Fruit fly (Drosophila melanogaster) whole organism, embryonic: ENCODE data around the gene CG13455.

Source experiments
- Ada2b ChIP-seq: fragments of 200-800 bp; sonication (Bioruptor generic); IDR thresholded peaks from 2 replicates; pipeline ENCODE4 v1.3.6; 2022; ENCODE audit warnings: missing biosample characterization, missing genetic modification characterization
- Adf1 ChIP-seq: fragments of 200-800 bp; sonication (Bioruptor generic); IDR thresholded peaks from 2 replicates; pipeline ENCODE4 v1.3.6; 2022; ENCODE audit warnings: missing biosample characterization, missing genetic modification characterization
- Awh ChIP-seq: fragments of 200-800 bp; sonication (Bioruptor generic); IDR thresholded peaks from 2 replicates; pipeline ENCODE4, ENCODE4 v1.3.6; 2022; ENCODE audit warnings: missing biosample characterization, missing genetic modification characterization
- CG10274 ChIP-seq: fragments of 200-800 bp; sonication (Bioruptor generic); optimal IDR thresholded peaks from 3 replicates; lab custom pipeline; 2017; ENCODE audit warnings: missing biosample characterization, mild to moderate bottlenecking, missing genetic modification characterization
- CG11560 ChIP-seq: fragments of 200-800 bp; sonication (Bioruptor generic); IDR thresholded peaks from 3 replicates; pipeline ENCODE4 v1.3.6; 2022; ENCODE audit warnings: missing biosample characterization, missing genetic modification characterization
- CG12155 ChIP-seq: fragments of 200-800 bp; sonication (Bioruptor generic); optimal IDR thresholded peaks from 3 replicates; lab custom pipeline; 2016; ENCODE audit warnings: missing biosample characterization, missing genetic modification characterization
- CG12659 ChIP-seq: fragments of 200-800 bp; sonication (Bioruptor generic); optimal IDR thresholded peaks from 3 replicates; lab custom pipeline; 2017; ENCODE audit warnings: mild to moderate bottlenecking, missing biosample characterization, missing genetic modification reagents, missing genetic modification characterization
- CG14441 ChIP-seq: fragments of 200-800 bp; sonication (Bioruptor generic); IDR thresholded peaks from 2 replicates; pipeline ENCODE4 v1.3.6; 2022; ENCODE audit warnings: missing biosample characterization, missing genetic modification characterization
- CG15601 ChIP-seq: fragments of 200-800 bp; sonication (Bioruptor generic); optimal IDR thresholded peaks from 3 replicates; lab custom pipeline; 2019; ENCODE audit warnings: missing biosample characterization, mild to moderate bottlenecking, missing genetic modification characterization, moderate library complexity
- CG17186 ChIP-seq: fragments of 200-800 bp; sonication (Bioruptor generic); optimal IDR thresholded peaks from 3 replicates; lab custom pipeline; 2017; ENCODE audit warnings: missing biosample characterization, missing genetic modification reagents, missing genetic modification characterization
- CG17328 ChIP-seq: fragments of 200-800 bp; sonication (Bioruptor generic); IDR thresholded peaks from 2 replicates; pipeline ENCODE4 v1.3.6; 2022; ENCODE audit warnings: missing biosample characterization, missing genetic modification characterization
- CG18599 ChIP-seq: fragments of 200-800 bp; sonication (Bioruptor generic); optimal IDR thresholded peaks from 3 replicates; lab custom pipeline; 2017; ENCODE audit warnings: missing biosample characterization, missing genetic modification characterization, mild to moderate bottlenecking, moderate library complexity, missing genetic modification reagents
- CG2889 ChIP-seq: fragments of 200-800 bp; sonication (Bioruptor generic); IDR thresholded peaks from 3 replicates; pipeline ENCODE4 v1.3.6; 2022; ENCODE audit warnings: missing biosample characterization, missing genetic modification characterization
- CG30020 ChIP-seq: fragments of 200-800 bp; optimal IDR thresholded peaks from 2 replicates; lab custom pipeline; 2019; ENCODE audit warnings: missing biosample characterization, mild to moderate bottlenecking, missing genetic modification characterization, moderate library complexity
- CG30431 ChIP-seq: fragments of 200-800 bp; sonication (Bioruptor generic); optimal IDR thresholded peaks from 2 replicates; lab custom pipeline; 2017; ENCODE audit warnings: missing biosample characterization, missing genetic modification characterization
- CG5180 ChIP-seq: fragments of 200-800 bp; sonication (Bioruptor generic); optimal IDR thresholded peaks from 3 replicates; lab custom pipeline; 2017; ENCODE audit warnings: missing biosample characterization, missing genetic modification characterization, mild to moderate bottlenecking, moderate library complexity, missing genetic modification reagents
- CG7372 ChIP-seq: fragments of 200-800 bp; sonication (Bioruptor generic); IDR thresholded peaks from 2 replicates; pipeline ENCODE4 v1.3.6; 2022; ENCODE audit warnings: missing biosample characterization, missing genetic modification characterization
- CG8089 ChIP-seq: fragments of 200-800 bp; sonication (Bioruptor generic); optimal IDR thresholded peaks from 3 replicates; lab custom pipeline; 2016; ENCODE audit warnings: missing biosample characterization, missing genetic modification characterization
- CG8478 ChIP-seq: fragments of >200 bp; optimal IDR thresholded peaks from 2 replicates; lab custom pipeline; 2018
- CG9609 ChIP-seq: fragments of 200-800 bp; sonication (Bioruptor generic); optimal IDR thresholded peaks from 3 replicates; lab custom pipeline; 2016; ENCODE audit warnings: missing biosample characterization, missing genetic modification characterization
- Chrac-16 ChIP-seq: fragments of 200-800 bp; sonication (Bioruptor generic); optimal IDR thresholded peaks from 3 replicates; lab custom pipeline; 2016; ENCODE audit warnings: missing biosample characterization, missing genetic modification characterization
- E2f1 ChIP-seq: fragments of 200-800 bp; sonication (Bioruptor generic); IDR thresholded peaks from 2 replicates; pipeline ENCODE4 v1.3.6; 2022; ENCODE audit warnings: missing biosample characterization, missing genetic modification characterization
- ERR ChIP-seq: fragments of 200-800 bp; sonication (Bioruptor generic); optimal IDR thresholded peaks from 2 replicates; lab custom pipeline; 2016; ENCODE audit warnings: missing biosample characterization, missing genetic modification characterization
- Eip74EF ChIP-seq, 2 experiments: fragments of 200-800 bp in 1 of 2; fragments of >200 bp in 1 of 2; sonication (Bioruptor generic) in 1 of 2; optimal IDR thresholded peaks; 2 replicates each; lab custom pipeline; 2017 to 2019; ENCODE audit warnings: missing biosample characterization in 2 of 2, missing genetic modification characterization in 2 of 2, mild to moderate bottlenecking in 1 of 2, moderate library complexity in 1 of 2
- Hmx ChIP-seq: fragments of 200-800 bp; sonication (Bioruptor generic); optimal IDR thresholded peaks from 2 replicates; lab custom pipeline; 2016; ENCODE audit warnings: missing biosample characterization, missing genetic modification characterization
- Mad ChIP-seq: fragments of 200-800 bp; sonication (Bioruptor generic); optimal IDR thresholded peaks from 2 replicates; lab custom pipeline; 2016; ENCODE audit warnings: missing biosample characterization, missing genetic modification characterization
- Oaz ChIP-seq: fragments of 200-800 bp; sonication (Bioruptor generic); IDR thresholded peaks from 2 replicates; pipeline ENCODE4 v1.3.6; 2022; ENCODE audit warnings: missing biosample characterization, missing genetic modification characterization
- Pdp1 ChIP-seq, 2 experiments: fragments of 200-800 bp; sonication (Bioruptor generic); optimal IDR thresholded peaks; 3 replicates each; lab custom pipeline; 2016; ENCODE audit warnings: missing biosample characterization in 2 of 2, missing genetic modification characterization in 2 of 2, mild to moderate bottlenecking in 1 of 2, moderate library complexity in 1 of 2
- Rfx ChIP-seq: fragments of 200-800 bp; sonication (Bioruptor generic); IDR thresholded peaks from 2 replicates; pipeline ENCODE4 v1.3.6; 2022; ENCODE audit warnings: missing biosample characterization, missing genetic modification characterization
- Sox100B ChIP-seq: fragments of 200-800 bp; sonication (Bioruptor generic); optimal IDR thresholded peaks from 3 replicates; lab custom pipeline; 2018; ENCODE audit warnings: missing biosample characterization, mild to moderate bottlenecking, missing genetic modification characterization
- Sox102F ChIP-seq: fragments of 200-800 bp; sonication (Bioruptor generic); optimal IDR thresholded peaks from 2 replicates; lab custom pipeline; 2018; ENCODE audit warnings: missing biosample characterization, mild to moderate bottlenecking, missing genetic modification characterization, moderate library complexity
- Sry-β ChIP-seq: fragments of 200-800 bp; sonication (Bioruptor generic); optimal IDR thresholded peaks from 2 replicates; lab custom pipeline; 2018; ENCODE audit warnings: missing biosample characterization, mild to moderate bottlenecking, missing genetic modification characterization, moderate library complexity
- Stat92E ChIP-seq, 3 experiments: fragments of >200 bp in 2 of 3; fragments of 200-800 bp in 1 of 3; sonication (Bioruptor generic) in 1 of 3; optimal IDR thresholded peaks; 2 replicates each; lab custom pipeline; 2017 to 2019; ENCODE audit warnings: missing biosample characterization in 3 of 3, missing genetic modification characterization in 3 of 3, mild to moderate bottlenecking in 1 of 3, moderate library complexity in 1 of 3
- amos ChIP-seq: fragments of 200-800 bp; sonication (Bioruptor generic); IDR thresholded peaks from 2 replicates; pipeline ENCODE4 v1.3.6; 2022; ENCODE audit warnings: missing biosample characterization, missing genetic modification characterization; ENCODE audit not compliant: partially characterized antibody
- aop ChIP-seq: fragments of 200-800 bp; sonication (Bioruptor generic); IDR thresholded peaks from 2 replicates; pipeline ENCODE4 v1.3.6; 2022; ENCODE audit warnings: missing biosample characterization, missing genetic modification characterization
- bcd ChIP-seq: fragments of 200-800 bp; sonication (Bioruptor generic); optimal IDR thresholded peaks from 2 replicates; lab custom pipeline; 2017; ENCODE audit warnings: missing biosample characterization, mild to moderate bottlenecking, missing genetic modification characterization
- crp ChIP-seq, 2 experiments: fragments of 200-800 bp; sonication (Bioruptor generic); optimal IDR thresholded peaks; 2 replicates in 1 of 2; 3 replicates in 1 of 2; lab custom pipeline; 2017; ENCODE audit warnings: missing biosample characterization in 2 of 2, missing genetic modification characterization in 2 of 2, mild to moderate bottlenecking in 1 of 2, moderate library complexity in 1 of 2
- dati ChIP-seq: fragments of 200-800 bp; sonication (Bioruptor generic); IDR thresholded peaks from 2 replicates; pipeline ENCODE4 v1.3.6; 2022; ENCODE audit warnings: missing biosample characterization, missing genetic modification characterization
- gcm ChIP-seq: fragments of 200-800 bp; sonication (Bioruptor generic); optimal IDR thresholded peaks from 2 replicates; lab custom pipeline; 2019; ENCODE audit warnings: missing biosample characterization, mild to moderate bottlenecking, missing genetic modification characterization, moderate library complexity
- grn ChIP-seq: fragments of 200-800 bp; sonication (Bioruptor generic); optimal IDR thresholded peaks from 3 replicates; lab custom pipeline; 2017; ENCODE audit warnings: missing biosample characterization, missing genetic modification characterization
- hbn ChIP-seq: fragments of 200-800 bp; sonication (Bioruptor generic); IDR thresholded peaks from 2 replicates; pipeline ENCODE4 v1.3.6; 2022; ENCODE audit warnings: missing biosample characterization, missing genetic modification characterization; ENCODE audit not compliant: partially characterized antibody
- klu ChIP-seq: fragments of 200-800 bp; sonication (Bioruptor generic); IDR thresholded peaks from 2 replicates; pipeline ENCODE4 v1.3.6; 2022; ENCODE audit warnings: missing biosample characterization, missing genetic modification characterization
- mam ChIP-seq: fragments of 200-800 bp; sonication (Bioruptor generic); optimal IDR thresholded peaks from 3 replicates; lab custom pipeline; 2016; ENCODE audit warnings: missing biosample characterization, missing genetic modification characterization
- p53 ChIP-seq: fragments of 200-800 bp; sonication (Bioruptor generic); optimal IDR thresholded peaks from 2 replicates; lab custom pipeline; 2016; ENCODE audit warnings: missing biosample characterization, missing genetic modification characterization
- pita ChIP-seq: fragments of 200-800 bp; sonication (Bioruptor generic); optimal IDR thresholded peaks from 2 replicates; lab custom pipeline; 2017; ENCODE audit warnings: missing biosample characterization, mild to moderate bottlenecking, missing genetic modification characterization
- sc ChIP-seq, 3 experiments: fragments of >200 bp in 2 of 3; fragments of 200-800 bp in 1 of 3; sonication (Bioruptor generic) in 1 of 3; optimal IDR thresholded peaks; 2 replicates in 2 of 3; 3 replicates in 1 of 3; lab custom pipeline; 2017; ENCODE audit warnings: mild to moderate bottlenecking in 1 of 3, missing biosample characterization in 1 of 3, missing genetic modification characterization in 1 of 3, missing genetic modification reagents in 1 of 3
- tap ChIP-seq: fragments of 200-800 bp; optimal IDR thresholded peaks from 3 replicates; lab custom pipeline; 2019; ENCODE audit warnings: missing biosample characterization, mild to moderate bottlenecking, missing genetic modification characterization, moderate library complexity
- trem ChIP-seq: fragments of 200-800 bp; optimal IDR thresholded peaks from 3 replicates; lab custom pipeline; 2019; ENCODE audit warnings: missing biosample characterization, mild to moderate bottlenecking, missing genetic modification characterization, moderate library complexity

CG13455 gene

DNA sequence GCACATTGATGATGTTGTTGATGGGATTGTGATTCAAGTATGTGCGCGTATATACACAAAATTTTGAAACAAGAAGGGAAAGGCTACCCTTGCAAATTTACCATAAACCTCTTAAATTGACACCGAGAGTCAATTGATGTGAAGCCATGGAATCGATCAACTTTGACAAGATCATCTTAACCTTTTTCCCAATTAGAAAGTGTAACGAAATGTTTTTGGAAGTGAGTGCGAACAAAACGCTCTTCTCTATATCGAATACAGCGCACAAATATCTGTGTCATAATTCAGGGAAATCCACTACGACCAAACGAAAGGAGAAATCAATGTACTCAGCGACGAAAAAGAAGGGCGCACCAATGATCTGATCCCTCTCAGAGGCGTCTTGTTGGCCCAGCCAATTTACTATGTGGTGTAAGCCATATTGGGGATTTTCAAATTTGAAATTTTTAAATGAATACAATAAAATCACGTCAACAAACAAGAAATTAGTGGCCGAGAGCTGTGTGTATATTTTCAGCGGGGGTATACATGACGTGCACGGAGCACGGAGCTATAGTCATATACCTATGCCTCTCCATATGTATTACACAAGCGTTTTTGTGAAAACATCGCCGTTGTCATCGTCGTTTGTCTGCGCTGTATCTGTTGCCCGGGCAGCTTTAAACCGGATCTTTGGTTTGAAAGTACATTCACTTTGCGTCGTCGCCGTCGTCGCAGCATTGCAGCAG, 37.2 kb downstream of the CG13455 start (continued):
- TF ChIP-seq Chrac-16 (GFP tag; lab: Kevin White, UChicago): peak; percentile 30
- TF ChIP-seq pita (GFP tag; lab: Kevin White, UChicago): no peak
- TF ChIP-seq Sox100B (GFP tag; lab: Kevin White, UChicago): peak; percentile 28
- TF ChIP-seq klu: no peak
- no peak for TF ChIP-seq CG9609 (GFP tag; lab: Kevin White, UChicago)
- TF ChIP-seq CG8089 (GFP tag; lab: Kevin White, UChicago): peak; percentile 10
- peak; percentile 62 for TF ChIP-seq grn (GFP tag; lab: Kevin White, UChicago)
- peak; percentile 1 for TF ChIP-seq CG12155
- peak; percentile 25 for TF ChIP-seq CG15601 (tag; lab: Kevin White, UChicago)
- TF ChIP-seq hbn (GFP tag; lab: Robert Waterston, UW): no peak
- no peak for TF ChIP-seq CG8478 (lab: Kevin White, UChicago)
- TF ChIP-seq aop (GFP tag; lab: Robert Waterston, UW): no peak
- TF ChIP-seq sc (optimal IDR thresholded peaks at IDR 0.05; lab: Kevin White, UChicago): no peak
- TF ChIP-seq sc (GFP tag; optimal IDR thresholded peaks at IDR 0.05; lab: Kevin White, UChicago): no peak
- no peak for TF ChIP-seq Mad (GFP tag; lab: Kevin White, UChicago)
- TF ChIP-seq CG11560 (tag; lab: Robert Waterston, UW): no peak
- TF ChIP-seq mam (GFP tag; lab: Kevin White, UChicago): peak; percentile 52
- TF ChIP-seq CG14441 (GFP tag; lab: Robert Waterston, UW): peak; percentile 49; the same call in 1 of the 2 replicates
- peak; percentile 35 for TF ChIP-seq CG5180 (GFP tag; lab: Kevin White, UChicago)
- peak; percentile 31 for TF ChIP-seq CG12659 (GFP tag; lab: Kevin White, UChicago)
- peak; percentile 28 for TF ChIP-seq bcd
- TF ChIP-seq crp (GFP tag; optimal IDR thresholded peaks at IDR 0.05; lab: Kevin White, UChicago): no peak
- TF ChIP-seq gcm: peak; percentile 45
- peak; percentile 58 for TF ChIP-seq Sox102F (GFP tag; lab: Kevin White, UChicago)
- peak; percentile 12; the same call in 1 of the 2 replicates for TF ChIP-seq Awh (GFP tag; lab: Robert Waterston, UW)
- no peak for TF ChIP-seq dati (GFP tag; lab: Robert Waterston, UW)
- TF ChIP-seq Sry-β (GFP tag; lab: Kevin White, UChicago): no peak
- TF ChIP-seq trem (tag; lab: Kevin White, UChicago): peak; percentile 8
- TF ChIP-seq CG30431 (GFP tag; lab: Kevin White, UChicago): no peak
- 0 out of 2 replicates have a peak, but pooled peaks have one; percentile 21 for TF ChIP-seq E2f1
- TF ChIP-seq CG7372 (GFP tag; lab: Robert Waterston, UW): no peak
- peak; percentile 20; the same call in 1 of the 2 replicates for TF ChIP-seq CG17328 (GFP tag; lab: Robert Waterston, UW)
- peak; percentile 30 for TF ChIP-seq CG17186 (GFP tag; lab: Kevin White, UChicago)
- no peak for TF ChIP-seq ERR (GFP tag; lab: Kevin White, UChicago)
- no peak for TF ChIP-seq CG30020
- no peak for TF ChIP-seq amos (GFP tag; lab: Robert Waterston, UW)
- peak; percentile 33; the same call in 1 of the 2 replicates for TF ChIP-seq Ada2b
- peak; percentile 35 for TF ChIP-seq CG18599 (GFP tag; lab: Kevin White, UChicago)
- no peak for TF ChIP-seq Oaz (GFP tag; lab: Robert Waterston, UW)
- no peak for TF ChIP-seq Adf1
- peak; percentile 43 for TF ChIP-seq Rfx (GFP tag; lab: Robert Waterston, UW)
- no peak for TF ChIP-seq Hmx (GFP tag; lab: Kevin White, UChicago)
- TF ChIP-seq Eip74EF (GFP tag; optimal IDR thresholded peaks at IDR 0.05; lab: Kevin White, UChicago): peak in 1 of 2 experiments; percentile 49
- no peak for TF ChIP-seq p53 (GFP tag; lab: Kevin White, UChicago)
- TF ChIP-seq CG10274 (GFP tag; lab: Kevin White, UChicago): peak; percentile 99
- TF ChIP-seq Pdp1 (GFP tag; optimal IDR thresholded peaks at IDR 0.05; lab: Kevin White, UChicago): peak; percentile 41 to 79
- no peak for TF ChIP-seq CG2889 (GFP tag; lab: Robert Waterston, UW)
- TF ChIP-seq tap (tag; lab: Kevin White, UChicago): peak; percentile 43
- TF ChIP-seq Stat92E (GFP tag; optimal IDR thresholded peaks at IDR 0.05; lab: Kevin White, UChicago): no peak
